Worm (Caenorhabditis elegans): Measurements from ENCODE around the gene ric-3.

Gene ric-3

ce11 chrIV:7778865-7779264, 39.2 kb upstream of the ric-3 start, which contains the start of gene rpap-3:
Gene rpap-3, minus strand, starts transcription at chrIV:7778965.
- TF ChIP-seq lim-6 (tag; optimal IDR thresholded peaks at IDR 0.05) (no peak), mec-3 (tag; optimal IDR thresholded peaks at IDR 0.05; ENCODE audit: borderline replicate concordance) (no peak), ceh-31 (tag; optimal IDR thresholded peaks at IDR 0.05) (no peak), unc-42 (tag; optimal IDR thresholded peaks at IDR 0.05) (no peak), pha-2 (tag; optimal IDR thresholded peaks at IDR 0.05) (no peak), zip-5 (tag; optimal IDR thresholded peaks at IDR 0.05) (no peak)

DNA sequence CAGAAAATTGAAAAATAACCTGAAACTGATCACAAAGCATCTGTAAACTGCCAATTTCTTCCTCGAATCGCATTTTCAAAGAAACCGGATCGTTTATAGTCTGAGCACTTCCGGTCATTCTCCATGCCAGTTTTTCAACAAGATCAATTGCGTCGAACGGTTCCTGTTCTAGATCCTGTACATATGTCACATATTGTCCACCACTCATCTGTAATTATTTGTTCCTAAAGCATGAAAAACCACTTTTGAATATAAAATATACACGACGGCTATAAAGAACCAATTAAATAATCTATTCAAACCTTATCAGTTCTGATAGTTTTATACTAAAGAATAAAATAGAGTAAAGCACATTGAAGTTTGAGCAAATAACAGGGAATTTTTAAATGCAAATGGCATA, 35.8 kb upstream of the ric-3 start, which contains the start of gene sec-10:
Gene sec-10, minus strand, starts transcription at position 208 of the 400 bp plus-strand sequence.
- TF ChIP-seq unc-3 (GFP tag; conservative IDR thresholded peaks at IDR 0.05) (no peak), unc-3 (tag; optimal IDR thresholded peaks at IDR 0.05) (no peak), hlh-8 (tag; optimal IDR thresholded peaks at IDR 0.05) (no peak), hlh-30 (tag; optimal IDR thresholded peaks at IDR 0.05; ENCODE audit: insufficient read depth) (no peak), ceh-34 (tag; optimal IDR thresholded peaks at IDR 0.05) (no peak), sox-4 (tag; optimal IDR thresholded peaks at IDR 0.05) (no peak), C08G9.2 (tag; optimal IDR thresholded peaks at IDR 0.05) (no peak), pqm-1 (tag; optimal IDR thresholded peaks at IDR 0.05) (no peak), zip-5 (tag; optimal IDR thresholded peaks at IDR 0.05) (no peak), lin-11 (tag; optimal IDR thresholded peaks at IDR 0.05) (no peak), sox-2 (GFP tag; IDR thresholded peaks at IDR 0.05) (no peak), ceh-48 (tag; optimal IDR thresholded peaks at IDR 0.05) (no peak), odd-2 (tag; optimal IDR thresholded peaks at IDR 0.05) (no peak), ceh-14 (tag; optimal IDR thresholded peaks at IDR 0.05) (no peak), pha-4 (tag; optimal IDR thresholded peaks at IDR 0.05) (no peak), nfya-1 (tag; optimal IDR thresholded peaks at IDR 0.05) (no peak)

DNA sequence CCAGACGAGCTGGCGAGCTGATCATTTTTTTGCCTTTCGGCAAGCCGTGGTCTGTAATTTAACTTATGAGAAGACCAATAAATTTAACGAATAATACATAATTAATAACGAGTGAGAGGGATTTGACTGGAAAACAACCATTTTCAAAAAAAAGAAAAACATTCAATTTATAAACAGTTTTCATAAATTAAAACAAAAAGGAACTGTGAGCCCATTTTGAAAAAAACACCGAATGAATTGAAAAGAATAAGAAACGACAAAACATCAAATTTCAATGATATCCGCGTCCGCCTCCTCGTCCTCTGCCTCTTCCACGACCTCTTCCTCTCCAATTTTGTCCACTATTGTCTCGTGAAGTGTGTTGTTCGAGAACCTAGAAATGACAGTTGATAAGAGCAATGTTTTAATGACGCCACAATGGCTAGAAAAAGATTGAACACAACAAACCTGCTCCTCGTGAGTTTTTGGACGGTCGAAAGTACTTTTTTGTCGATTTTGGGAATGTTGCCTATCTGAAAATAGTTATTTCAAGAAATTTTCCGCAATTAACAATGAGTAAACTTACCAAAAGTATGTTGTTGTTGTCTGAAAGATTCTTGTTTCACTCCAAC, 34.1 kb upstream of the ric-3 start, which contains the start of gene tag-321:
Gene tag-321, minus strand, starts transcription at position 51 of the 611 bp plus-strand sequence.
- no peak for TF ChIP-seq ceh-2 (tag; optimal IDR thresholded peaks at IDR 0.05)
- TF ChIP-seq nfya-1 (tag; optimal IDR thresholded peaks at IDR 0.05) = no peak
- TF ChIP-seq ceh-24 (tag; optimal IDR thresholded peaks at IDR 0.05) = no peak
- TF ChIP-seq zip-5 (tag; optimal IDR thresholded peaks at IDR 0.05) = no peak
- no peak for TF ChIP-seq elt-2 (tag; optimal IDR thresholded peaks at IDR 0.05)
- no peak for TF ChIP-seq npax-4 (tag; optimal IDR thresholded peaks at IDR 0.05)
- TF ChIP-seq unc-86 (tag; optimal IDR thresholded peaks at IDR 0.05) = no peak
- no peak for TF ChIP-seq pag-3 (tag; optimal IDR thresholded peaks at IDR 0.05; ENCODE audit: borderline replicate concordance)
- TF ChIP-seq ceh-19 (GFP tag; optimal IDR thresholded peaks at IDR 0.05) = no peak
- TF ChIP-seq pha-4 (tag; optimal IDR thresholded peaks at IDR 0.05) = no peak
- TF ChIP-seq hlh-6 (tag; optimal IDR thresholded peaks at IDR 0.05) = no peak
- TF ChIP-seq ceh-22 (tag; optimal IDR thresholded peaks at IDR 0.05) = no peak
- TF ChIP-seq unc-55 (GFP tag; optimal IDR thresholded peaks at IDR 0.05) = no peak
- no peak for TF ChIP-seq ref-2 (tag; optimal IDR thresholded peaks at IDR 0.05)
- no peak for TF ChIP-seq che-1 (tag; optimal IDR thresholded peaks at IDR 0.05)
- no peak for TF ChIP-seq ets-4 (tag; optimal IDR thresholded peaks at IDR 0.05)
- TF ChIP-seq mec-3 (tag; optimal IDR thresholded peaks at IDR 0.05; ENCODE audit: borderline replicate concordance) = no peak
- TF ChIP-seq ceh-34 (tag; optimal IDR thresholded peaks at IDR 0.05) = no peak
- no peak for TF ChIP-seq ama-1 (optimal IDR thresholded peaks at IDR 0.05)

- TF ChIP-seq nfya-1 (tag; optimal IDR thresholded peaks at IDR 0.05) (peak; percentile 31), ceh-14 (tag; optimal IDR thresholded peaks at IDR 0.05) (no peak), ceh-34 (tag; optimal IDR thresholded peaks at IDR 0.05) (no peak), ref-2 (tag; optimal IDR thresholded peaks at IDR 0.05) (no peak), unc-55 (GFP tag; optimal IDR thresholded peaks at IDR 0.05) (peak; percentile 1), gmeb-2 (tag; optimal IDR thresholded peaks at IDR 0.05) (no peak)
Measured at ce11 chrIV:7785506-7786065, 32.5 kb upstream of the ric-3 start, which contains the start of gene tag-322. Gene tag-322, minus strand, starts transcription at chrIV:7785556.
